Worm (Caenorhabditis elegans) whole organism, L4/young adult: ENCODE data around the gene ucr-2.1.

Experiments
- W03F9.2 ChIP-seq: fragments of 150-350 bp; optimal IDR thresholded peaks from 2 replicates; lab custom pipeline; 2014; ENCODE audit warnings: missing biosample characterization, missing genetic modification characterization
- dao-5 ChIP-seq: sonication (generic microtip); optimal IDR thresholded peaks from 2 replicates; lab custom pipeline; 2016; ENCODE audit warnings: missing genotype, missing genetic modification characterization, moderate library complexity, missing compliant biosample characterization
- him-1 ChIP-seq: sonication (generic microtip); optimal IDR thresholded peaks from 2 replicates; lab custom pipeline; 2016; ENCODE audit warnings: missing genotype, missing genetic modification reagents, missing genetic modification characterization, missing compliant biosample characterization

Gene ucr-2.1

DNA sequence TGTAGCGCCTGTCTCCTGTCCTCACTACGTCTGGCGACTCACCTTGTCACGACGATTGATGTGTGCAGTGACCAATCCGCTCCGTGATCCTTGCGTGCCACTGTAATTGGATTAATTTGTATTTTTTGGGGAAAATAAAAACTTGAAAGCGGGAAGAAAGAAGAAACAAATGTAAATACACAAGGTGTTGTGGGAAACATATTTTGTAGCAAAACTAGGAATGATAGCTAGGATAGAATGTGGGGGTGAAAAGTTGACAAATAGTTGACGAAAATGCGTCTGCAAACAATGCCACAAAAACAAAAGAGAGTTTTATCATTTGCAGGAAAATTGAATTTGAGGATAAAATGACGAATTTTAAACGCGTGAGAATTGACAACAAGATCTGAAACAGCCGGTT is 38.7 kb downstream of the ucr-2.1 start, which contains the start of gene B0198.3:
Gene B0198.3, minus strand, starts transcription at position 101 of the 400 bp plus-strand sequence.
- TF ChIP-seq dao-5 = no peak
- TF ChIP-seq W03F9.2 = no peak
- TF ChIP-seq him-1 (tag; lab: Kevin White, UChicago) = no peak

DNA sequence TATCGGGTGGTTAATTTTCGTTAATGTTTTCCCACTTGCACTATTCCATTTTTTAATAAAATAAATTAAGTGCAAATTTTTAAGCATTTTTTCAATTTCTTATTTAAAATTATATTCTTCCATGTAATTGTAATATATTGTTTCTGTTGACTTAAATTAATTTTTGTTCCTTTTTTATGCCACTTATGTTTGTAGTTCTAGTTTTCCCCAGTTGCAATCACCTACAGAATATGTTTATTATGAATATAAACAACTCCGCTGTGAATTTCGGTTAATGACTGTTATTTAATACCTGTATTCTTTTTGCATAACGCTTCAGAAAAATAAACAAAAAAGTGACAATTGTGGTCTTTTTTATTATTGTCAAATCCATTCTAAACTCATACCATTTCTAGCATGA is 46.7 kb downstream of the ucr-2.1 start, which contains the start of gene lgc-23:
Gene lgc-23, plus strand, starts transcription at position 301 of the 400 bp plus-strand sequence.
- TF ChIP-seq W03F9.2 (no peak), him-1 (tag; lab: Kevin White, UChicago) (no peak), dao-5 (no peak)

DNA sequence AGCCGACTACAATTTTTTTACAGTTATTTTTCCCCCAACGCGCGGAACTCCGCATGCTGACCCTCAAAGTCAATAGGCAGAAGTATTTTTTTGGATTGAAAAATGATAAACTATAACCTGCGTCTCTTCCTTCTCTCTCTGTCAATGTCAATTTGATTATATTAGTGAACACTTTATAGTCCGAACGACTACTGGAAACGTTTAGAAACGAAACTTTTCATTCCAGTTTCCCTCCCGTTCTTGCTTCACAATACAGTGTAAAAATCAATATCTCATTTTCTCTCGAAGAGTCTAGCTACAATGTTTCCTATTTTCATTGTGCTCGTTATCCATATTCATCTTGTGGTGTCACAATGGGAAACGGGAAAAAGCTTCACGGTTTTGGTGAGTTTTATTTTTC is 50.0 kb downstream of the ucr-2.1 start, which contains the start of gene lgc-24:
Gene lgc-24, plus strand, starts transcription at position 301 of the 400 bp plus-strand sequence.
- TF ChIP-seq dao-5 = no peak
- TF ChIP-seq him-1 (tag; lab: Kevin White, UChicago) = no peak
- no peak for TF ChIP-seq W03F9.2
